Fruit fly (Drosophila melanogaster) whole organism, embryonic: Measurements from ENCODE around the gene dikar.

ENCODE experiments used
- Abd-B ChIP-seq: fragments of 200-800 bp; sonication (Bioruptor generic); optimal IDR thresholded peaks from 2 replicates; lab custom pipeline; 2018; ENCODE audit warnings: missing biosample characterization, mild to moderate bottlenecking, missing genetic modification characterization, moderate library complexity
- Antp ChIP-seq: fragments of 200-800 bp; sonication (Bioruptor generic); optimal IDR thresholded peaks from 3 replicates; lab custom pipeline; 2016; ENCODE audit warnings: missing biosample characterization, missing genetic modification characterization
- Bgb ChIP-seq: fragments of 200-800 bp; sonication (Bioruptor generic); IDR thresholded peaks from 2 replicates; pipeline ENCODE4 v1.3.6; 2022; ENCODE audit warnings: missing biosample characterization, missing genetic modification characterization; ENCODE audit not compliant: partially characterized antibody
- CG1024 ChIP-seq: fragments of 200-800 bp; sonication (Bioruptor generic); IDR thresholded peaks from 2 replicates; pipeline ENCODE4 v1.3.6; 2022; ENCODE audit warnings: missing biosample characterization, missing genetic modification characterization
- CG10959 ChIP-seq: fragments of 200-800 bp; sonication (Bioruptor generic); IDR thresholded peaks from 2 replicates; pipeline ENCODE4 v1.3.6; 2022; ENCODE audit warnings: missing biosample characterization, missing genetic modification characterization
- CG11247 ChIP-seq: fragments of 200-800 bp; sonication (Bioruptor generic); IDR thresholded peaks from 2 replicates; pipeline ENCODE4 v1.3.6; 2022; ENCODE audit warnings: missing biosample characterization, missing genetic modification characterization
- CG13775 ChIP-seq: fragments of 200-800 bp; sonication (Bioruptor generic); optimal IDR thresholded peaks from 3 replicates; lab custom pipeline; 2017; ENCODE audit warnings: missing biosample characterization, mild to moderate bottlenecking, missing genetic modification characterization
- CG16813 ChIP-seq: fragments of 200-800 bp; sonication (Bioruptor generic); IDR thresholded peaks from 3 replicates; pipeline ENCODE4 v1.3.6; 2022; ENCODE audit warnings: missing biosample characterization, missing genetic modification characterization; ENCODE audit not compliant: partially characterized antibody
- CG18011 ChIP-seq: fragments of 200-800 bp; sonication (Bioruptor generic); optimal IDR thresholded peaks from 2 replicates; lab custom pipeline; 2017; ENCODE audit warnings: missing biosample characterization, missing genetic modification characterization, mild to moderate bottlenecking, moderate library complexity, missing genotype
- CG2678 ChIP-seq: fragments of 200-800 bp; sonication (Bioruptor generic); optimal IDR thresholded peaks from 3 replicates; lab custom pipeline; 2019; ENCODE audit warnings: missing biosample characterization, mild to moderate bottlenecking, missing genetic modification characterization, moderate library complexity
- CG32772 ChIP-seq: fragments of 200-800 bp; sonication (Bioruptor generic); IDR thresholded peaks from 2 replicates; pipeline ENCODE4 v1.3.6; 2022; ENCODE audit warnings: missing biosample characterization, missing genetic modification characterization
- CG3281 ChIP-seq: fragments of 200-800 bp; sonication (Bioruptor generic); optimal IDR thresholded peaks from 3 replicates; lab custom pipeline; 2017; ENCODE audit warnings: missing biosample characterization, mild to moderate bottlenecking, missing genetic modification characterization
- CG33213 ChIP-seq: fragments of 200-800 bp; sonication (Bioruptor generic); optimal IDR thresholded peaks from 3 replicates; lab custom pipeline; 2016; ENCODE audit warnings: missing biosample characterization, missing genetic modification characterization
- CG4424 ChIP-seq: fragments of 200-800 bp; sonication (Bioruptor generic); optimal IDR thresholded peaks from 3 replicates; lab custom pipeline; 2016; ENCODE audit warnings: missing biosample characterization, missing genetic modification characterization
- CG6689 ChIP-seq: fragments of 200-800 bp; sonication (Bioruptor generic); IDR thresholded peaks from 2 replicates; pipeline ENCODE4 v1.3.6; 2022; ENCODE audit warnings: missing biosample characterization, missing genetic modification characterization
- CG6813 ChIP-seq: fragments of 200-800 bp; sonication (Bioruptor generic); optimal IDR thresholded peaks from 2 replicates; lab custom pipeline; 2017; ENCODE audit warnings: missing biosample characterization, missing genetic modification characterization, mild to moderate bottlenecking, moderate library complexity, missing genetic modification reagents
- CG7372 ChIP-seq: fragments of 200-800 bp; sonication (Bioruptor generic); IDR thresholded peaks from 2 replicates; pipeline ENCODE4 v1.3.6; 2022; ENCODE audit warnings: missing biosample characterization, missing genetic modification characterization
- CG7556 ChIP-seq: fragments of 200-800 bp; sonication (Bioruptor generic); optimal IDR thresholded peaks from 2 replicates; lab custom pipeline; 2017; ENCODE audit warnings: missing biosample characterization, mild to moderate bottlenecking, missing genetic modification characterization
- CG7839 ChIP-seq: fragments of 200-800 bp; sonication (Bioruptor generic); optimal IDR thresholded peaks from 3 replicates; lab custom pipeline; 2018; ENCODE audit warnings: missing biosample characterization, mild to moderate bottlenecking, missing genetic modification characterization, moderate library complexity
- CG7928 ChIP-seq: fragments of 200-800 bp; sonication (Bioruptor generic); optimal IDR thresholded peaks from 2 replicates; lab custom pipeline; 2017; ENCODE audit warnings: missing biosample characterization, mild to moderate bottlenecking, missing genetic modification characterization
- CG7963 ChIP-seq: fragments of 200-800 bp; sonication (Bioruptor generic); IDR thresholded peaks from 3 replicates; pipeline ENCODE4 v1.3.6; 2022; ENCODE audit warnings: missing biosample characterization, missing genetic modification characterization; ENCODE audit not compliant: partially characterized antibody
- CG9797 ChIP-seq: fragments of 200-800 bp; sonication (Bioruptor generic); optimal IDR thresholded peaks from 3 replicates; lab custom pipeline; 2018; ENCODE audit warnings: missing biosample characterization, mild to moderate bottlenecking, missing genetic modification characterization
- CG9817 ChIP-seq: fragments of 200-800 bp; sonication (Bioruptor generic); optimal IDR thresholded peaks from 2 replicates; lab custom pipeline; 2018; ENCODE audit warnings: missing biosample characterization, mild to moderate bottlenecking, missing genetic modification characterization, moderate library complexity
- Deaf1 ChIP-seq: fragments of 200-800 bp; optimal IDR thresholded peaks from 3 replicates; lab custom pipeline; 2019; ENCODE audit warnings: missing biosample characterization, mild to moderate bottlenecking, missing genetic modification characterization, moderate library complexity
- Dek ChIP-seq: fragments of 200-800 bp; sonication (Bioruptor generic); optimal IDR thresholded peaks from 3 replicates; lab custom pipeline; 2019; ENCODE audit warnings: missing biosample characterization, mild to moderate bottlenecking, missing genetic modification characterization, moderate library complexity
- Dip2 ChIP-seq: fragments of 200-800 bp; sonication (Bioruptor generic); IDR thresholded peaks from 2 replicates; pipeline ENCODE4 v1.3.6; 2022; ENCODE audit warnings: missing biosample characterization, missing genetic modification characterization
- Doc2 ChIP-seq: fragments of 200-800 bp; sonication (Bioruptor generic); IDR thresholded peaks from 2 replicates; pipeline ENCODE4 v1.3.6; 2022; ENCODE audit warnings: missing biosample characterization, missing genetic modification characterization
- Eip74EF ChIP-seq, 2 experiments: fragments of 200-800 bp in 1 of 2; fragments of >200 bp in 1 of 2; sonication (Bioruptor generic) in 1 of 2; optimal IDR thresholded peaks; 2 replicates each; lab custom pipeline; 2017 to 2019; ENCODE audit warnings: missing biosample characterization in 2 of 2, missing genetic modification characterization in 2 of 2, mild to moderate bottlenecking in 1 of 2, moderate library complexity in 1 of 2
- Mad ChIP-seq: fragments of 200-800 bp; sonication (Bioruptor generic); optimal IDR thresholded peaks from 2 replicates; lab custom pipeline; 2016; ENCODE audit warnings: missing biosample characterization, missing genetic modification characterization
- NfI ChIP-seq: fragments of 200-800 bp; sonication (Bioruptor generic); optimal IDR thresholded peaks from 3 replicates; lab custom pipeline; 2018; ENCODE audit warnings: missing biosample characterization, mild to moderate bottlenecking, missing genetic modification characterization, moderate library complexity
- Poxn ChIP-seq: fragments of 200-800 bp; sonication (Bioruptor generic); IDR thresholded peaks from 2 replicates; pipeline ENCODE4 v1.3.6; 2022; ENCODE audit warnings: missing biosample characterization, missing genetic modification characterization
- ac ChIP-seq: fragments of 200-800 bp; sonication (Bioruptor generic); optimal IDR thresholded peaks from 3 replicates; lab custom pipeline; 2017; ENCODE audit warnings: missing biosample characterization, mild to moderate bottlenecking, missing genetic modification characterization
- az2 ChIP-seq: fragments of 200-800 bp; sonication (Bioruptor generic); optimal IDR thresholded peaks from 3 replicates; lab custom pipeline; 2016; ENCODE audit warnings: missing biosample characterization, missing genetic modification characterization
- bab2 ChIP-seq: fragments of 200-800 bp; sonication (Bioruptor generic); optimal IDR thresholded peaks from 2 replicates; lab custom pipeline; 2016; ENCODE audit warnings: missing biosample characterization, missing genetic modification characterization
- bsh ChIP-seq, 2 experiments: fragments of 200-800 bp; sonication (Bioruptor generic); optimal IDR thresholded peaks; 2 replicates each; lab custom pipeline; 2017 to 2018; ENCODE audit warnings: mild to moderate bottlenecking in 2 of 2, missing biosample characterization in 2 of 2, missing genetic modification characterization in 2 of 2, moderate library complexity in 1 of 2
- da ChIP-seq: fragments of 200-800 bp; sonication (Bioruptor generic); optimal IDR thresholded peaks from 2 replicates; lab custom pipeline; 2016; ENCODE audit warnings: missing biosample characterization, missing genetic modification characterization
- dan ChIP-seq: fragments of 200-800 bp; sonication (Bioruptor generic); IDR thresholded peaks from 2 replicates; pipeline ENCODE4 v1.3.6; 2022; ENCODE audit warnings: missing biosample characterization, missing genetic modification characterization
- eve ChIP-seq, 2 experiments: fragments of >200 bp; optimal IDR thresholded peaks; 2 replicates each; lab custom pipeline; 2017; ENCODE audit warnings: missing biosample characterization in 2 of 2, missing genetic modification characterization in 2 of 2
- fru ChIP-seq: fragments of >200 bp; optimal IDR thresholded peaks from 2 replicates; lab custom pipeline; 2017
- jigr1 ChIP-seq: fragments of 200-800 bp; sonication (Bioruptor generic); IDR thresholded peaks from 3 replicates; pipeline ENCODE4 v1.3.6; 2022; ENCODE audit warnings: missing biosample characterization, missing genetic modification characterization
- lov ChIP-seq, 2 experiments: fragments of 200-800 bp in 1 of 2; fragments of >200 bp in 1 of 2; sonication (Bioruptor generic) in 1 of 2; IDR thresholded peaks in 1 of 2; optimal IDR thresholded peaks in 1 of 2; 2 replicates in 1 of 2; 3 replicates in 1 of 2; pipeline versions ENCODE4 v1.3.6 to Lab custom; 2017 to 2022; ENCODE audit warnings: missing biosample characterization in 1 of 2, missing genetic modification characterization in 1 of 2
- onecut ChIP-seq: fragments of 200-800 bp; sonication (Bioruptor generic); IDR thresholded peaks from 2 replicates; pipeline ENCODE4 v1.3.6; 2022; ENCODE audit warnings: missing biosample characterization, missing genetic modification characterization
- pum ChIP-seq: fragments of 200-800 bp; sonication (Bioruptor generic); optimal IDR thresholded peaks from 2 replicates; lab custom pipeline; 2016; ENCODE audit warnings: missing biosample characterization, missing genetic modification characterization
- schlank ChIP-seq: fragments of 200-800 bp; sonication (Bioruptor generic); optimal IDR thresholded peaks from 2 replicates; lab custom pipeline; 2018; ENCODE audit warnings: missing biosample characterization, mild to moderate bottlenecking, missing genetic modification characterization
- seq ChIP-seq: fragments of 200-800 bp; sonication (Bioruptor generic); IDR thresholded peaks from 2 replicates; pipeline ENCODE4 v1.3.6; 2022; ENCODE audit warnings: missing biosample characterization, missing genetic modification characterization
- sim ChIP-seq: fragments of 200-800 bp; sonication (Bioruptor generic); IDR thresholded peaks from 2 replicates; pipeline ENCODE4 v1.3.6; 2022; ENCODE audit warnings: missing biosample characterization, missing genetic modification characterization
- slbo ChIP-seq: fragments of 200-800 bp; sonication (Bioruptor generic); IDR thresholded peaks from 2 replicates; pipeline ENCODE4 v1.3.6; 2022; ENCODE audit warnings: missing biosample characterization, missing genetic modification characterization
- slp2 ChIP-seq: fragments of 200-800 bp; sonication (Bioruptor generic); optimal IDR thresholded peaks from 2 replicates; lab custom pipeline; 2016; ENCODE audit warnings: missing biosample characterization, missing genetic modification characterization
- tgo ChIP-seq: fragments of 200-800 bp; sonication (Bioruptor generic); IDR thresholded peaks from 3 replicates; pipeline ENCODE4 v1.3.6; 2022; ENCODE audit warnings: missing biosample characterization, missing genetic modification characterization
- usp ChIP-seq: fragments of >200 bp; optimal IDR thresholded peaks from 2 replicates; lab custom pipeline; 2017; ENCODE audit warnings: missing biosample characterization, missing genetic modification characterization
- z ChIP-seq: fragments of 200-800 bp; sonication (Bioruptor generic); IDR thresholded peaks from 3 replicates; pipeline ENCODE4 v1.3.6; 2022; ENCODE audit warnings: missing biosample characterization, missing genetic modification characterization

The dikar gene

dm6 chr3L:6742974-6743345 is at the start of gene dikar (continued):
- TF ChIP-seq CG3281 (peak; percentile 4), CG4424 (peak; percentile 31), Dip2 (GFP tag; lab: Robert Waterston, UW) (no peak), CG2678 (tag; lab: Kevin White, UChicago) (no peak), CG7556 (GFP tag; lab: Kevin White, UChicago) (peak; percentile 32), tgo (peak; percentile 56), CG10959 (GFP tag; lab: Robert Waterston, UW) (peak; percentile 28; the same call in 1 of the 2 replicates), Bgb (GFP tag; lab: Robert Waterston, UW) (peak; percentile 83), Dek (tag; lab: Kevin White, UChicago) (no peak), ac (GFP tag; lab: Kevin White, UChicago) (peak; percentile 9), pum (peak; percentile 4), slp2 (GFP tag; lab: Kevin White, UChicago) (no peak), slbo (peak; percentile 86), Doc2 (no peak), sim (GFP tag; lab: Robert Waterston, UW) (no peak), CG1024 (GFP tag; lab: Robert Waterston, UW) (peak; percentile 59; the same call in 1 of the 2 replicates), az2 (GFP tag; lab: Kevin White, UChicago) (peak; percentile 47), CG33213 (peak; percentile 35), z (GFP tag; lab: Robert Waterston, UW) (no peak), seq (no peak), CG11247 (GFP tag; lab: Robert Waterston, UW) (peak; percentile 75), Eip74EF (GFP tag; optimal IDR thresholded peaks at IDR 0.05; lab: Kevin White, UChicago) (no peak), da (GFP tag; lab: Kevin White, UChicago) (no peak), NfI (GFP tag; lab: Kevin White, UChicago) (peak; percentile 51), CG7372 (GFP tag; lab: Robert Waterston, UW) (peak; percentile 67), CG7963 (peak; percentile 82), Poxn (GFP tag; lab: Robert Waterston, UW) (no peak), CG13775 (peak; percentile 71), CG6689 (GFP tag; lab: Robert Waterston, UW) (no peak; the same call in 1 of the 2 replicates), CG7839 (no peak), CG32772 (peak; percentile 47), CG16813 (GFP tag; lab: Robert Waterston, UW) (peak; percentile 89), fru (lab: Kevin White, UChicago) (no peak), bab2 (GFP tag; lab: Kevin White, UChicago) (peak; percentile 4), lov (optimal IDR thresholded peaks at IDR 0.05; lab: Kevin White, UChicago) (no peak), lov (GFP tag; IDR thresholded peaks at IDR 0.05; lab: Robert Waterston, UW) (no peak), Antp (GFP tag; lab: Kevin White, UChicago) (peak; percentile 63), eve (GFP tag; optimal IDR thresholded peaks at IDR 0.05; lab: Kevin White, UChicago) (no peak), CG7928 (no peak), jigr1 (GFP tag; lab: Robert Waterston, UW) (0 out of 3 replicates have a peak, but pooled peaks have one; percentile 40), onecut (no peak), CG9817 (tag; lab: Kevin White, UChicago) (peak; percentile 73), schlank (tag; lab: Kevin White, UChicago) (no peak), CG9797 (GFP tag; lab: Kevin White, UChicago) (no peak), Abd-B (GFP tag; lab: Kevin White, UChicago) (peak; percentile 53), Deaf1 (tag; lab: Kevin White, UChicago) (no peak), Mad (no peak), CG6813 (no peak), dan (GFP tag; lab: Robert Waterston, UW) (no peak), CG18011 (GFP tag; lab: Kevin White, UChicago) (no peak), bsh (GFP tag; optimal IDR thresholded peaks at IDR 0.05; lab: Kevin White, UChicago) (peak in 1 of 2 experiments; percentile 7), usp (GFP tag; lab: Kevin White, UChicago) (no peak)
